Worm (Caenorhabditis elegans): Measurements from ENCODE around the gene E02H9.7.

- no peak for TF ChIP-seq him-1 (tag; optimal IDR thresholded peaks at IDR 0.05)
- no peak for TF ChIP-seq dao-5 (tag; optimal IDR thresholded peaks at IDR 0.05)
- TF ChIP-seq W03F9.2 (tag; optimal IDR thresholded peaks at IDR 0.05): no peak
Observed at ce11 chrIII:2418981-2419380, 26.5 kb downstream of the E02H9.7 start.
